Worm (Caenorhabditis elegans) whole organism, L2 larva: ENCODE measurements around the gene R12C12.9.
"Not testable (repeated sequence)": the region's sequence is repeated elsewhere in the genome, so short reads cannot be mapped to it uniquely, and the experiment has no call there.

Experiments used
- C34F6.9 ChIP-seq: fragments of 150-350 bp; optimal IDR thresholded peaks from 2 replicates; lab custom pipeline; 2014; ENCODE audit warnings: missing biosample characterization, missing genetic modification characterization
- F13H6.1 ChIP-seq: sonication (generic microtip); optimal IDR thresholded peaks from 2 replicates; lab custom pipeline; 2016; ENCODE audit warnings: missing genetic modification characterization, missing compliant biosample characterization
- R02D3.7 ChIP-seq: fragments of 150-350 bp; optimal IDR thresholded peaks from 2 replicates; lab custom pipeline; 2014; ENCODE audit warnings: missing biosample characterization, missing genetic modification characterization
- Y55F3AM.14 ChIP-seq: fragments of 200-800 bp; sonication (Bioruptor generic); optimal IDR thresholded peaks from 2 replicates; lab custom pipeline; 2018; ENCODE audit warnings: mild to moderate bottlenecking, missing genetic modification characterization, missing compliant biosample characterization
- ZK546.5 ChIP-seq: sonication (generic microtip); optimal IDR thresholded peaks from 2 replicates; lab custom pipeline; 2017; ENCODE audit warnings: missing biosample characterization, missing genetic modification characterization
- aly-2 ChIP-seq: fragments of 150-350 bp; optimal IDR thresholded peaks from 2 replicates; lab custom pipeline; 2014; ENCODE audit warnings: missing biosample characterization, missing genetic modification characterization
- ama-1 ChIP-seq: fragments of 150-350 bp; optimal IDR thresholded peaks from 2 replicates; lab custom pipeline; 2018; ENCODE audit warnings: inconsistent platforms
- blmp-1 ChIP-seq: sonication (generic microtip); optimal IDR thresholded peaks from 2 replicates; lab custom pipeline; 2017; ENCODE audit warnings: missing genetic modification characterization, mild to moderate bottlenecking, missing compliant biosample characterization, antibody characterized with exemption, moderate library complexity; ENCODE audit not compliant: insufficient read depth
- ceh-16 ChIP-seq: fragments of 150-350 bp; optimal IDR thresholded peaks from 2 replicates; lab custom pipeline; 2014; ENCODE audit warnings: missing biosample characterization, missing genetic modification characterization
- ceh-82 ChIP-seq: fragments of 150-350 bp; optimal IDR thresholded peaks from 2 replicates; lab custom pipeline; 2014; ENCODE audit warnings: missing biosample characterization, missing genetic modification characterization
- crh-2 ChIP-seq: sonication (generic microtip); optimal IDR thresholded peaks from 2 replicates; lab custom pipeline; 2017; ENCODE audit warnings: missing biosample characterization, missing genetic modification characterization
- dmd-4 ChIP-seq: sonication (generic microtip); optimal IDR thresholded peaks from 2 replicates; lab custom pipeline; 2017; ENCODE audit warnings: missing biosample characterization, missing genetic modification characterization
- fos-1 ChIP-seq: fragments of 150-350 bp; optimal IDR thresholded peaks from 2 replicates; lab custom pipeline; 2014; ENCODE audit warnings: missing biosample characterization, missing genetic modification characterization
- lin-11 ChIP-seq: fragments of 150-350 bp; sonication (generic microtip); optimal IDR thresholded peaks from 2 replicates; lab custom pipeline; 2014; ENCODE audit warnings: missing biosample characterization, missing genetic modification characterization, inconsistent platforms, mixed read lengths
- lin-39 ChIP-seq: fragments of 150-350 bp; optimal IDR thresholded peaks from 2 replicates; lab custom pipeline; 2014; ENCODE audit warnings: missing biosample characterization, missing genetic modification reagents, missing genetic modification characterization
- mdl-1 ChIP-seq, 2 experiments: fragments of 150-350 bp in 1 of 2; sonication (generic microtip) in 1 of 2; optimal IDR thresholded peaks; 2 replicates each; lab custom pipeline; 2017; ENCODE audit warnings: missing biosample characterization in 2 of 2, missing genetic modification characterization in 2 of 2
- nhr-10 ChIP-seq: sonication (generic microtip); optimal IDR thresholded peaks from 2 replicates; lab custom pipeline; 2017; ENCODE audit warnings: missing biosample characterization, missing genetic modification characterization
- nhr-11 ChIP-seq: fragments of 150-350 bp; optimal IDR thresholded peaks from 2 replicates; lab custom pipeline; 2014; ENCODE audit warnings: missing biosample characterization, missing genetic modification characterization
- nhr-12 ChIP-seq: fragments of 150-350 bp; optimal IDR thresholded peaks from 2 replicates; lab custom pipeline; 2014; ENCODE audit warnings: missing biosample characterization, missing genetic modification characterization
- nhr-21 ChIP-seq: fragments of 150-350 bp; optimal IDR thresholded peaks from 2 replicates; lab custom pipeline; 2014; ENCODE audit warnings: missing biosample characterization, missing genetic modification characterization
- nhr-23 ChIP-seq: fragments of 150-350 bp; optimal IDR thresholded peaks from 2 replicates; lab custom pipeline; 2014; ENCODE audit warnings: missing biosample characterization, missing genetic modification reagents, missing genetic modification characterization
- nhr-25 ChIP-seq: fragments of 150-350 bp; sonication (generic microtip); optimal IDR thresholded peaks from 3 replicates; lab custom pipeline; 2014; ENCODE audit warnings: missing biosample characterization, missing genetic modification characterization
- nhr-77 ChIP-seq: fragments of 150-350 bp; optimal IDR thresholded peaks from 2 replicates; lab custom pipeline; 2014; ENCODE audit warnings: missing biosample characterization, missing genetic modification characterization
- peb-1 ChIP-seq: fragments of 150-350 bp; optimal IDR thresholded peaks from 2 replicates; lab custom pipeline; 2014; ENCODE audit warnings: missing biosample characterization, missing genetic modification characterization
- sma-9 ChIP-seq, 2 experiments: fragments of 150-350 bp in 1 of 2; sonication (generic microtip) in 1 of 2; optimal IDR thresholded peaks; 2 replicates each; lab custom pipeline; 2014 to 2016; ENCODE audit warnings: missing genetic modification characterization in 2 of 2, mild to moderate bottlenecking in 1 of 2, missing biosample characterization in 1 of 2, missing compliant biosample characterization in 1 of 2, missing genetic modification reagents in 1 of 2, moderate library complexity in 1 of 2
- unc-39 ChIP-seq: fragments of 150-350 bp; optimal IDR thresholded peaks from 2 replicates; lab custom pipeline; 2014; ENCODE audit warnings: missing biosample characterization, missing genetic modification characterization
- unc-62 ChIP-seq: fragments of 150-350 bp; optimal IDR thresholded peaks from 2 replicates; lab custom pipeline; 2014; ENCODE audit warnings: missing biosample characterization, missing genetic modification reagents, missing genetic modification characterization
- ztf-1 ChIP-seq: fragments of 200-800 bp; sonication (Bioruptor generic); conservative IDR thresholded peaks from 2 replicates; pipeline ENCODE4 v1.3.6; 2022; ENCODE audit warnings: missing genetic modification characterization, missing compliant biosample characterization
- ztf-11 ChIP-seq: sonication (generic microtip); optimal IDR thresholded peaks from 2 replicates; lab custom pipeline; 2017; ENCODE audit warnings: missing biosample characterization, missing genetic modification characterization

The R12C12.9 gene

DNA sequence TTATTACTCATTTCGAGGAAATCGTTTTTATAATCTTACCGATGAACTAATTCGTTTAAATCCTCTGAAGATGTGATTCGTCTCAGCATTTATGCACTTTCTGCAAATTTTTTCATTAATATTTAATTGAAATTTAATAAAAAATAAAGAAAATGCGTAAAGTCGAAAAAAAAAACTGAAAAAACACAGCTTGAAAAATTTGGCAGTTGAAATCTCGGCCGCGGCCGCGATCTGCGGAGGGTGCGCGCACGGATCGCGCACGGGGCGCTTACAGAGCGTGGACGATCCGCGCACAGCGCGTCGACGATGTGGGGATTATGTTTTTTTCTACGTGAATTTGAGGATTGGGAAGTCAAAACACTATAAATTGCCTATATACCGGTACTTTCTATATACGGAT lies 15.9 kb downstream of the R12C12.9 start, which contains the start of gene ZK84.4:
Gene ZK84.4, minus strand, starts transcription at position 101 of the 400 bp plus-strand sequence.
- TF ChIP-seq C34F6.9, lin-39, ceh-82 (tag; lab: Kevin White, UChicago): not testable (repeated sequence)

DNA sequence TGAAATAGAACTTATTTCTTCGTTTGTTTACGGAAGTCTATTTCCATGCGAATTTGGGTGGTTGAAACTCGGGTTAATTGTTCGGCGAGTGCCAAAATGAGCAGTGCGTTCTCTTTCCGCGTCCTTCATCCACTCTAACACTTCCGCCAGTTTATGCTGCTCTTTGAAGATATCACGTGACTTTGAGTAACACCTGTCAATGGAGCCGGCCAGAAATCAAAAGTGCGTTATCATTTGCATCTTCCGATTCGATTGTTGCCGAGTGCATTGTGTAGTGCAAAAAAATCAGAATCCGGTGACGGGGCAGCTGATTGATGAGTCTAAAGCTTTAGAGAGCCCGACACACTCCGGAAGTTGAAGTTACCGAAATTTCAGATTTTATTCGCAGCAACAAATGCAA lies 23.8 kb downstream of the R12C12.9 start:
- TF ChIP-seq blmp-1 (tag; lab: Kevin White, UChicago) (no peak), unc-62 (GFP tag; lab: Kevin White, UChicago) (no peak), crh-2 (no peak), Y55F3AM.14 (GFP tag; lab: Kevin White, UChicago) (no peak), mdl-1 (tag; optimal IDR thresholded peaks at IDR 0.05; lab: Kevin White, UChicago) (no peak), nhr-77 (tag; lab: Kevin White, UChicago) (no peak), unc-39 (tag; lab: Kevin White, UChicago) (no peak), ama-1 (no peak), nhr-12 (tag; lab: Kevin White, UChicago) (no peak), peb-1 (no peak), ztf-11 (tag; lab: Kevin White, UChicago) (no peak), aly-2 (tag; lab: Kevin White, UChicago) (no peak)

DNA sequence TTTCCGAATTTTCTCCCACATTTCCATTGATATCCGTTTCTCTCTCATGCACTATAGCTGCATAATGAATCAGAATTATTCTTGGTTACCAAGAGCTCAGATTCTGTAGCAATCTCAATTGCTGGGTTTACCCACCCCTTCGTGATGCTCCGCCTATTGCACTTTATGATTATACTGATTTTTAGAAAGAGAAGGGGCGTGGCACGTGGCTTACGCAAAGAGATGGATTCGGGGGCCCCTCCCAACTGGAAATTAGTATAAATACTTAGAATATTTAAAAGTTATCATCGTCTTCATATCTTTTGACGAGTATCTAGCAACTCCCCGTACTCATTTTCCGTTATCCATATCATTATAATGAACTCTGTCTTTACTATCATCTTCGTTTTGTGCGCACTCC lies 24.6 kb downstream of the R12C12.9 start, which contains the start of gene ins-6:
Gene ins-6, plus strand, starts transcription at position 301 of the 400 bp plus-strand sequence.
- TF ChIP-seq dmd-4 (tag; lab: Kevin White, UChicago) (no peak), nhr-11 (no peak), nhr-12 (tag; lab: Kevin White, UChicago) (no peak), nhr-21 (tag; lab: Kevin White, UChicago) (no peak), nhr-25 (tag; lab: Kevin White, UChicago) (no peak), fos-1 (tag; lab: Kevin White, UChicago) (no peak), nhr-77 (tag; lab: Kevin White, UChicago) (no peak), unc-62 (GFP tag; lab: Kevin White, UChicago) (no peak), ZK546.5 (tag; lab: Kevin White, UChicago) (no peak), sma-9 (GFP tag; optimal IDR thresholded peaks at IDR 0.05; lab: Kevin White, UChicago) (no peak), sma-9 (tag; optimal IDR thresholded peaks at IDR 0.05; lab: Kevin White, UChicago) (no peak), R02D3.7 (tag; lab: Kevin White, UChicago) (no peak), F13H6.1 (tag; lab: Kevin White, UChicago) (no peak), lin-11 (no peak), ceh-16 (tag; lab: Kevin White, UChicago) (no peak), nhr-10 (no peak), ztf-1 (GFP tag; lab: Robert Waterston, UW) (no peak)

DNA sequence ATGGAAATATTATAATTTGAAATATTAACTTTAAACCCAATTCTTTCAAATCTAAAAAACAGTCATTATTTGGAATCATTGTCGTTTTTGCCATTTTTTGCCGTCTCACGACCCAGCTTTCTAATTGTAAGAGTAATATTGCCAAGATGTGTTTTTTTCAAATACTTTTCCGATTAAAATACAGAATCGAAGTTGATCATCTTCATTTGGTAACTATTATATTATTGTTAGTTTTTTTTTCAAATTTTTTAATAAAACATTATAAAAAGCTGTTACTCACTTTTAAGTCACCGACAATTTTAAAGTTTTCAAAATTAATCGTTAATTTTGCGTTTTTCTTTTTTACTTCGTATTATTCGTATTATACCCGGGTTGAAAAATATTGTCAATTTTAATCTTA lies 27.5 kb downstream of the R12C12.9 start, which contains the start of gene ins-5:
Gene ins-5, plus strand, starts transcription at position 301 of the 400 bp plus-strand sequence.
- no peak for TF ChIP-seq sma-9 (GFP tag; optimal IDR thresholded peaks at IDR 0.05; lab: Kevin White, UChicago)
- TF ChIP-seq sma-9 (tag; optimal IDR thresholded peaks at IDR 0.05; lab: Kevin White, UChicago) = no peak
- TF ChIP-seq ceh-16 (tag; lab: Kevin White, UChicago) = no peak

DNA sequence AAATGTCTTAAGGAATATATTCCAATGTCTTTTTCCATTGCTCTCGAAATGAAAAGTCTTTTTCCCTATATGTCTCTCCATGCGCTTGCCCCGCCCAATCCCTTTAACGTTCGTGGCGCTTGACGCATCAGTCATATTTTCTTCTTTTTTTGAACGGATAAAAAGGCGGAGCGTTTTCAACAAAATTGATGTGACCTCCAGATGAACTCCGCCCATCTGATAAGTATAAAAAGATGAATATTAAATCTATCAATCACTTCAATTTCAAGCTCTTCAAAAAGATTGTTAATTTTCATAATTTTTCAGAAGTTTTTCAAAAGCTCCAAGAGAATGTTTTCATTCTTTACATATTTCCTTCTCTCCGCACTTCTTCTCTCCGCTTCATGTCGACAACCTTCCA lies 28.7 kb downstream of the R12C12.9 start, which contains the start of gene ins-4:
Gene ins-4, plus strand, starts transcription at position 301 of the 400 bp plus-strand sequence.
- TF ChIP-seq nhr-25 (tag; lab: Kevin White, UChicago) (no peak), unc-39 (tag; lab: Kevin White, UChicago) (no peak), blmp-1 (tag; lab: Kevin White, UChicago) (no peak), ceh-82 (tag; lab: Kevin White, UChicago) (no peak), mdl-1 (tag; optimal IDR thresholded peaks at IDR 0.05; lab: Kevin White, UChicago) (no peak), nhr-23 (no peak)

DNA sequence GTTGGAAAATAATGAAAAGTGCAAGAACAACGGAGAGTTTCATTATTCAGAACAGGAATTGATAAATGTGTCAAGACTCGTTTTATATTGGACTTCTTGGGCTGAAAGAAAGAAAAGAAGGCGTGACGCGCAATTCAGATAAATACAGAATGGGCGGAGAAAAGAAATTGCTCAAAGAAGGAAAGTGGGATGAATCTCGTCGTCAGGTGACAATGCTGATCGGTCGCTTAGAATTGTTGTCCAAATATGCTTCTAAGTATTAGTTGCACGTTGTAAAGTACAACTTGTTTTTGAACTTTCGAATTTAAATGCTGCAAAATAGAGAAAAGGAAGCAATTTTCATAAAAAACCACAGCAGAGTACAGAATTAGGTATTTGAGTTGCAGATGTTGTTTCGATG lies 34.1 kb downstream of the R12C12.9 start, which contains the start of gene ins-3:
Gene ins-3, minus strand, starts transcription at position 101 of the 400 bp plus-strand sequence.
- TF ChIP-seq mdl-1 (tag; optimal IDR thresholded peaks at IDR 0.05; lab: Kevin White, UChicago) (no peak), ZK546.5 (tag; lab: Kevin White, UChicago) (no peak), peb-1 (no peak)
